Worm (Caenorhabditis elegans) whole organism, L3 larva: ENCODE results near the gene F35D11.3.

Source experiments
- ZK546.5 ChIP-seq: sonication (generic microtip); optimal IDR thresholded peaks from 2 replicates; lab custom pipeline; 2017; ENCODE audit warnings: missing biosample characterization, missing genetic modification characterization
- aly-2 ChIP-seq: fragments of 150-350 bp; optimal IDR thresholded peaks from 2 replicates; lab custom pipeline; 2014; ENCODE audit warnings: missing biosample characterization, missing genetic modification characterization
- nfya-1 ChIP-seq: sonication (generic microtip); optimal IDR thresholded peaks from 2 replicates; lab custom pipeline; 2017; ENCODE audit warnings: missing genetic modification characterization, mild to moderate bottlenecking, missing compliant biosample characterization, antibody characterized with exemption, moderate library complexity; ENCODE audit not compliant: insufficient read depth
- nhr-11 ChIP-seq: fragments of 150-350 bp; optimal IDR thresholded peaks from 2 replicates; lab custom pipeline; 2014; ENCODE audit warnings: missing biosample characterization, missing genetic modification characterization
- pha-4 ChIP-seq: fragments of 150-350 bp; optimal IDR thresholded peaks from 2 replicates; lab custom pipeline; 2014; ENCODE audit warnings: missing biosample characterization, missing genetic modification reagents, missing genetic modification characterization
- snpc-4 ChIP-seq: fragments of 150-350 bp; optimal IDR thresholded peaks from 2 replicates; lab custom pipeline; 2014; ENCODE audit warnings: missing biosample characterization, missing genetic modification characterization
- unc-62 ChIP-seq: fragments of 150-350 bp; sonication (generic microtip); optimal IDR thresholded peaks from 4 replicates; lab custom pipeline; 2014; ENCODE audit warnings: missing biosample characterization, missing genetic modification reagents, missing genetic modification characterization
- ztf-11 ChIP-seq: fragments of 150-350 bp; optimal IDR thresholded peaks from 2 replicates; lab custom pipeline; 2014; ENCODE audit warnings: missing biosample characterization, missing genetic modification characterization

DNA sequence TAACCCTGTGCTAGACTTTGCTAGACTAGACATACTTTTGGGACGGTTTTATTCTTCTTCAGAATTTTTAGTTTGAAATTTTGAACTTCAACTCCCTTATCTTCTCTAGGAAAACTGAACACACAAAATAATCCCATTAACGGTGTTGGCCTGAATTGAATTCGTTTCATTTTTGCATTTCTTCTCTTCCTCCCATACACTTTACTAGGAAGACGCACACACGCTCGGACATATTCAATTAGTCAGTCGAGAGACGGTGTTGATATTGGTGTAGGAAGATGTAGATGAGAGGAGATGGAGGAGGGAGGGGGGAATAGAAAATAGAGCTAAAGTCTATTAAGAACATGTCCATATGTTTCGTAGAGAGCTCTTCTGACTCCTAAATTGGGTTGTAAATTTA is 33.5 kb upstream of the F35D11.3 start:
- no peak for TF ChIP-seq nfya-1 (tag; lab: Kevin White, UChicago)
- no peak for TF ChIP-seq pha-4 (tag; lab: Kevin White, UChicago)
- TF ChIP-seq aly-2: no peak
- no peak for TF ChIP-seq unc-62 (GFP tag; lab: Kevin White, UChicago)
- no peak for TF ChIP-seq ZK546.5 (tag; lab: Kevin White, UChicago)
- TF ChIP-seq nhr-11 (tag; lab: Kevin White, UChicago): no peak
- no peak for TF ChIP-seq ztf-11 (tag; lab: Kevin White, UChicago)
- TF ChIP-seq snpc-4 (tag; lab: Kevin White, UChicago): no peak
